Worm (Caenorhabditis elegans): ENCODE measurements around the gene F42A6.6.

- TF ChIP-seq ceh-32 (tag; optimal IDR thresholded peaks at IDR 0.05; ENCODE audit: poor library complexity) (no peak), F49E8.2 (tag; optimal IDR thresholded peaks at IDR 0.05; ENCODE audit: borderline replicate concordance) (no peak), nhr-237 (tag; optimal IDR thresholded peaks at IDR 0.05) (no peak), lin-15B (tag; optimal IDR thresholded peaks at IDR 0.05) (no peak), unc-130 (GFP tag; optimal IDR thresholded peaks at IDR 0.05) (no peak), F37D6.2 (tag; optimal IDR thresholded peaks at IDR 0.05) (no peak), pha-4 (GFP tag; IDR thresholded peaks at IDR 0.05) (no peak), pha-4 (tag; optimal IDR thresholded peaks at IDR 0.05) (no peak), mdl-1 (tag; optimal IDR thresholded peaks at IDR 0.05) (no peak), gei-8 (GFP tag; optimal IDR thresholded peaks at IDR 0.05) (no peak), lin-39 (tag; optimal IDR thresholded peaks at IDR 0.05) (no peak)
Measured at ce11 chrIV:3363784-3364183, 27.1 kb upstream of the F42A6.6 start.

All from whole organism, L4 larva.